Worm (Caenorhabditis elegans) whole organism, mixed stage, embryonic: ENCODE measurements around the gene mks-1.

ENCODE experiments used
- M03D4.4 ChIP-seq: sonication (generic microtip); optimal IDR thresholded peaks from 2 replicates; lab custom pipeline; 2017; ENCODE audit warnings: mild to moderate bottlenecking, missing genetic modification characterization, missing compliant biosample characterization
- blmp-1 ChIP-seq: fragments of 150-350 bp; optimal IDR thresholded peaks from 2 replicates; lab custom pipeline; 2014; ENCODE audit warnings: missing biosample characterization, missing genetic modification characterization
- ceh-39 ChIP-seq: fragments of 150-350 bp; optimal IDR thresholded peaks from 2 replicates; lab custom pipeline; 2014; ENCODE audit warnings: missing biosample characterization, missing genetic modification characterization
- ceh-43 ChIP-seq: fragments of 200-800 bp; sonication (Bioruptor generic); optimal IDR thresholded peaks from 2 replicates; lab custom pipeline; 2018; ENCODE audit warnings: mild to moderate bottlenecking, missing genetic modification characterization, moderate library complexity, missing compliant biosample characterization
- ceh-83 ChIP-seq: fragments of 200-800 bp; sonication (Bioruptor generic); optimal IDR thresholded peaks from 2 replicates; lab custom pipeline; 2018; ENCODE audit warnings: mild to moderate bottlenecking, missing genetic modification characterization, missing compliant biosample characterization
- ces-1 ChIP-seq: fragments of 150-350 bp; optimal IDR thresholded peaks from 2 replicates; lab custom pipeline; 2014; ENCODE audit warnings: missing biosample characterization, missing genetic modification reagents, missing genetic modification characterization
- cnd-1 ChIP-seq: fragments of 200-800 bp; sonication (Bioruptor generic); optimal IDR thresholded peaks from 2 replicates; lab custom pipeline; 2018; ENCODE audit warnings: mild to moderate bottlenecking, missing genetic modification characterization, missing compliant biosample characterization
- drap-1 ChIP-seq: fragments of 200-800 bp; sonication (Bioruptor generic); optimal IDR thresholded peaks from 3 replicates; lab custom pipeline; 2018; ENCODE audit warnings: mild to moderate bottlenecking, missing genetic modification characterization, missing compliant biosample characterization
- elt-1 ChIP-seq: sonication (generic microtip); optimal IDR thresholded peaks from 2 replicates; lab custom pipeline; 2017; ENCODE audit warnings: missing genetic modification characterization, mild to moderate bottlenecking, missing compliant biosample characterization, antibody characterized with exemption, moderate library complexity, borderline replicate concordance; ENCODE audit not compliant: insufficient read depth
- elt-3 ChIP-seq: fragments of 150-350 bp; optimal IDR thresholded peaks from 2 replicates; lab custom pipeline; 2014; ENCODE audit warnings: missing biosample characterization, missing genetic modification characterization
- flh-1 ChIP-seq: fragments of 200-800 bp; sonication (Bioruptor generic); optimal IDR thresholded peaks from 2 replicates; lab custom pipeline; 2018; ENCODE audit warnings: mild to moderate bottlenecking, missing genetic modification characterization, moderate library complexity, missing compliant biosample characterization
- ham-2 ChIP-seq: fragments of 200-800 bp; sonication (Bioruptor generic); optimal IDR thresholded peaks from 2 replicates; lab custom pipeline; 2018; ENCODE audit warnings: mild to moderate bottlenecking, missing genetic modification characterization, missing compliant biosample characterization
- hlh-1 ChIP-seq: fragments of 150-350 bp; optimal IDR thresholded peaks from 2 replicates; lab custom pipeline; 2014; ENCODE audit warnings: missing biosample characterization, missing genetic modification reagents, missing genetic modification characterization
- lin-13 ChIP-seq: fragments of 150-350 bp; optimal IDR thresholded peaks from 2 replicates; lab custom pipeline; 2014; ENCODE audit warnings: missing biosample characterization, missing genetic modification characterization
- lin-32 ChIP-seq: fragments of 200-800 bp; sonication (Bioruptor generic); optimal IDR thresholded peaks from 2 replicates; lab custom pipeline; 2018; ENCODE audit warnings: mild to moderate bottlenecking, missing genetic modification characterization, missing compliant biosample characterization
- lsy-2 ChIP-seq: fragments of 150-350 bp; optimal IDR thresholded peaks from 2 replicates; lab custom pipeline; 2014; ENCODE audit warnings: missing biosample characterization, missing genetic modification characterization
- mab-5 ChIP-seq: fragments of 150-350 bp; optimal IDR thresholded peaks from 2 replicates; lab custom pipeline; 2014; ENCODE audit warnings: missing biosample characterization, missing genetic modification characterization
- mep-1 ChIP-seq: fragments of 150-350 bp; optimal IDR thresholded peaks from 2 replicates; lab custom pipeline; 2017; ENCODE audit warnings: missing biosample characterization, missing genetic modification reagents, missing genetic modification characterization, inconsistent platforms
- mls-2 ChIP-seq: sonication (generic microtip); optimal IDR thresholded peaks from 2 replicates; lab custom pipeline; 2016; ENCODE audit warnings: mild to moderate bottlenecking, missing genetic modification characterization, moderate library complexity, missing compliant biosample characterization
- nhr-12 ChIP-seq: fragments of 150-350 bp; optimal IDR thresholded peaks from 2 replicates; lab custom pipeline; 2014; ENCODE audit warnings: missing biosample characterization, missing genetic modification characterization
- nhr-2 ChIP-seq: fragments of 150-350 bp; optimal IDR thresholded peaks from 2 replicates; lab custom pipeline; 2014; ENCODE audit warnings: missing biosample characterization, missing genetic modification characterization
- nhr-76 ChIP-seq: sonication (generic microtip); optimal IDR thresholded peaks from 2 replicates; lab custom pipeline; 2017; ENCODE audit warnings: missing biosample characterization, missing genetic modification characterization
- pha-4 ChIP-seq: fragments of 150-350 bp; optimal IDR thresholded peaks from 2 replicates; lab custom pipeline; 2018; ENCODE audit warnings: missing biosample characterization, missing genetic modification reagents, missing genetic modification characterization
- sem-2 ChIP-seq: fragments of 200-800 bp; sonication (Bioruptor generic); optimal IDR thresholded peaks from 2 replicates; lab custom pipeline; 2018; ENCODE audit warnings: mild to moderate bottlenecking, missing genetic modification characterization, missing compliant biosample characterization
- snpc-4 ChIP-seq: fragments of 150-350 bp; optimal IDR thresholded peaks from 2 replicates; lab custom pipeline; 2014; ENCODE audit warnings: missing biosample characterization, missing genetic modification characterization
- sptf-1 ChIP-seq: sonication (generic microtip); optimal IDR thresholded peaks from 2 replicates; lab custom pipeline; 2017; ENCODE audit warnings: mild to moderate bottlenecking, missing genetic modification characterization, moderate library complexity, missing compliant biosample characterization
- tbx-8 ChIP-seq: fragments of 200-800 bp; sonication (Bioruptor generic); optimal IDR thresholded peaks from 2 replicates; lab custom pipeline; 2018; ENCODE audit warnings: mild to moderate bottlenecking, missing genetic modification characterization, moderate library complexity, missing compliant biosample characterization
- unc-120 ChIP-seq: sonication (generic microtip); optimal IDR thresholded peaks from 2 replicates; lab custom pipeline; 2017; ENCODE audit warnings: missing genetic modification characterization, missing compliant biosample characterization; ENCODE audit not compliant: poor library complexity, severe bottlenecking
- unc-39 ChIP-seq: fragments of 150-350 bp; optimal IDR thresholded peaks from 2 replicates; lab custom pipeline; 2014; ENCODE audit warnings: missing biosample characterization, missing genetic modification characterization
- unc-62 ChIP-seq: fragments of 150-350 bp; optimal IDR thresholded peaks from 2 replicates; lab custom pipeline; 2014; ENCODE audit warnings: missing biosample characterization, missing genetic modification reagents, missing genetic modification characterization
- zip-8 ChIP-seq: fragments of 150-350 bp; optimal IDR thresholded peaks from 2 replicates; lab custom pipeline; 2014; ENCODE audit warnings: missing biosample characterization, missing genetic modification characterization
- ztf-11 ChIP-seq: fragments of 150-350 bp; optimal IDR thresholded peaks from 2 replicates; lab custom pipeline; 2014; ENCODE audit warnings: missing biosample characterization, missing genetic modification characterization

The mks-1 gene

DNA sequence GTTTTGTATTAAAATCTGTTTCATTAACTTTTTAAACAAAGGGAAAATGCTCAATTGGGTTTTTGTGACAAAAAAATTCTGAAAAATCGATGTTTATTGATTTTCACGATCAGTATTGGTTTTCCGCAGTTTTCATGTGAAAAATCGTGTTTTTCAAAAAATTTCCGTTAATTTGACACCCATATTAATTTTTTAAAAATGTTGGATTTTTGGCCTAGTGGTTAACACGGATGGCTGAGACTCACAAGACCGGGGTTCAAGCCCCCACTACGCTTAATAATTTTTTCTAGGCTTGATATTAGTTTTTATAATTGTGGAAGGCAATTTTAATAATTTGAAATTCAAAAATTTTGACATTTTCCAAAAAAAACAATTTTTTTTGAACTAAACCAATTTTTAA lies 4.6 kb downstream of the mks-1 start:
- TF ChIP-seq nhr-76 (tag; lab: Kevin White, UChicago) (no peak), nhr-12 (tag; lab: Kevin White, UChicago) (no peak), mab-5 (tag; lab: Kevin White, UChicago) (no peak), ces-1 (GFP tag; lab: Kevin White, UChicago) (no peak)

DNA sequence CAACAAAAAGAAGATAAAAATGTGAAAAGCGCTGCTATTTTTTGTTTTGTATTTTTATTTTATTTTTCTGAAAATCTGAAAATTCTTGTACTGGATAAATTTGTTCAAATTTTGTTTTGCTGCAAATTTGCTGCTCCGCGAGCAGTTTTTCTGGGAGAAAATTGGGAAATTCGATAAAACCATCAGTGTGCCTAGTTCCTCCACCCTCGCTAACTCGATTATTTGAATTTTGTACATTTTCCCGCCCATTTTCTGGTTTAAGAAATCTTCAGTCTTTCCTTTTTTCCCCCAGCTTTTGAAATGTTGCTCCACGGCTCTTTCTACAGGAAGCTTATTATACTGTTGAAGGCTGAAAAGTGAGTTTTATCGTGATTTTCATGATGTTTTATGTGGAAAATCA lies 5.1 kb downstream of the mks-1 start, which contains the start of gene R148.8:
Gene R148.8, plus strand, starts transcription at position 301 of the 400 bp plus-strand sequence.
- TF ChIP-seq sem-2 (GFP tag; lab: Kevin White, UChicago) (no peak), snpc-4 (tag; lab: Kevin White, UChicago) (no peak)
- TF ChIP-seq, all 35 proteins: peak for 0

DNA sequence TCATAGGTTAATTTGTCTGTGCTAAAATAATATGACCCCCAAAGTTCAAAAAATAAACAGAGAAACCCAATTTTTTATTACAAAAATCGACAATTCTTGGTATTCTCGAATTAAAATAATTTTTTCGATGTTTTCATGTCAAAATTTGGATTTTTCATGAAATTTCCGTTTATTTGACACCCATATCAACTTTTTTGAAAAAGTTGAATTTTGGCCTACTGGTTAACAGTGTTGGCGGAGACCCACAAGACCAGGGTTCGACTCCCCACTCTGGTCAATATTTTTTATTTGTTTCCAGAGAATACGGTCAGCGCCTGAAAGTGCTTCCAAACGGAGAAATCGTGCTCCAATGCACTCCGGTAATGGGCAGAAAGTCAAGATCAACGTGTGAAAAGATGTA lies 5.6 kb downstream of the mks-1 start:
- no peak for TF ChIP-seq mep-1 (tag; lab: Kevin White, UChicago)
- TF ChIP-seq ceh-83 (GFP tag; lab: Kevin White, UChicago) = no peak
- TF ChIP-seq hlh-1 (tag; lab: Kevin White, UChicago) = no peak
- TF ChIP-seq nhr-12 (tag; lab: Kevin White, UChicago) = no peak
- no peak for TF ChIP-seq lin-32
- no peak for TF ChIP-seq sem-2 (GFP tag; lab: Kevin White, UChicago)
- no peak for TF ChIP-seq zip-8 (tag; lab: Kevin White, UChicago)

DNA sequence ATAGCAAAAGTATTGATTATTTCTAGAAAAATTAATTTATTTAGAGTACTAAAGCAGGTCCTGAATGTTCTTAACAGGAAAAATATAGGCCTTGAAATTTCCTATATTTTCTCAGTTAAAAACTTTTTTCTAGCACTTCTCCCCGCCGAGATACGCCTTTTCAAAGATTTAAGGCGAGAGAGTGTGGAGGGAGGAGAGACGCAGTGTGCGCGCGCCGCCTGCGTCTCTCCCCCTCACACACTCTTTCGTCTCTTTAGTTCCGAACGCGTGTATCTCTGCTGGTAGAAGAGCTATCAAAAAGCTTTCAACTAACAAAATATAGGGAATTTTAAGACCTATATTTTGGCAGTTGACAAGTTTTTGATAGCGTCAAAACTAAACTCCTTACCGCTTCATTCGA lies 11.8 kb downstream of the mks-1 start:
- TF ChIP-seq elt-1 (no peak), blmp-1 (tag; lab: Kevin White, UChicago) (no peak), tbx-8 (GFP tag; lab: Kevin White, UChicago) (no peak), unc-120 (tag; lab: Kevin White, UChicago) (no peak), ham-2 (no peak), ceh-83 (GFP tag; lab: Kevin White, UChicago) (no peak), flh-1 (GFP tag; lab: Kevin White, UChicago) (no peak), ceh-39 (tag; lab: Kevin White, UChicago) (no peak), lsy-2 (tag; lab: Kevin White, UChicago) (no peak), zip-8 (tag; lab: Kevin White, UChicago) (no peak), cnd-1 (tag; lab: Kevin White, UChicago) (no peak), unc-39 (no peak), ztf-11 (tag; lab: Kevin White, UChicago) (no peak)

DNA sequence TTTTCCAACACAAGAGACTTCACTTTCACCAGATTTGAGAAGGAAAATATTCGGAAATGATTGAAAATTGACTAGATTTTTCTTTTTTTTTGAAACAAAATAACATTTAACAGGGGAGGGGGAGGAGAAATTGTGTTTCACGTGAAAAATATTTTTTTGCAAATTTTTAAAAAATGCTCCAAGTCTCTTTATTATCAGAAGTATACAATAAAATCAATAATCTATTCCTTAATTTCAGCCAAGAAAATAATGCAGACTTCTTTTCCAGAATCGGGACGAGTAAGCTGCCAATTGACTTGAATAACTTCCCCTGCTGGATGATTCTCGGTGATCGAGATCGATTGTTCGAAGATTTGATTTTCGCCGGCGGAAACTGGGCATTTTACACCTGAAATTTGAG lies 12.2 kb downstream of the mks-1 start, which contains the start of gene R148.7:
Gene R148.7, minus strand, starts transcription at position 101 of the 400 bp plus-strand sequence.
- TF ChIP-seq mls-2 (tag; lab: Kevin White, UChicago) (no peak), nhr-2 (tag; lab: Kevin White, UChicago) (no peak), ceh-83 (GFP tag; lab: Kevin White, UChicago) (no peak), elt-3 (tag; lab: Kevin White, UChicago) (no peak), mep-1 (tag; lab: Kevin White, UChicago) (no peak), unc-120 (tag; lab: Kevin White, UChicago) (no peak)
- TF ChIP-seq, all 35 proteins: peak for 0

DNA sequence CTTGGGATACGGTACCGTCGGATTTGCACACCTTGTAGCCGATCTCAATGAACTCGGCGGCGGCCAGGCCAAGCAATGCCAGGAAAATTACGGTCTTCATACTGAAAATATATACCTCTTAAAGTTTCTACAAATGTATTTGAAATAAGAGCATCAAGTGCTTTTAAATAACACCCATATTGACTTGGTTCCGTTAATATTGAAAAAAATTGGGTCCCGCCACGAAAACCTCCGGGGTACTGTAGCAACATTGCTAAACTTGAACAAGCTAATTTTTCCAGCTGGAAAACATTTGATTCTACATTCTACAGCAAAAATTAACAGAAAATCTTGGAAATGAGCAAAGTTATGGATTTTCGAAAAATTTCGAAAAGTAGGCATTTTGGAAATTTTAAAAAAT lies 13.3 kb downstream of the mks-1 start, which contains the start of gene heh-1:
Gene heh-1, minus strand, starts transcription at position 101 of the 400 bp plus-strand sequence.
- TF ChIP-seq blmp-1 (tag; lab: Kevin White, UChicago) (no peak), tbx-8 (GFP tag; lab: Kevin White, UChicago) (no peak)

DNA sequence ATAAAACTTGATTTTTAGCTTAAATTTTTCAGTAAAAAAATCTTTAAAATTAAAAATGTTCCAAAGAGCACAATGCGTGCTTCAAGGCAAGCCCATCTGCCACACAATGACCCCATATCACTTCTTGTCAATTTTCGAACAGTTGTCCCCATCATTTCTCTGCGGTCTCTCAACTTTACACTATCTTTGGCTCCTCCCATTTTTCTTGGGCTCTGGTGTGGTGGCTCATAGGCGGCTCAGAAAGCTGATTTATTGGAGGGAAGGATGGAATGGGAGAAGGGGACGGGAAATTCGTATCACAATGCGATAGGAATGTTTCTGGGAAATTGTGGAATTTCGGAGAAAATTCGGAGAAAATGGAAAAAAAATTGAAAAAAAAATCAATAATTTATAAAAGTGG lies 14.5 kb downstream of the mks-1 start:
- TF ChIP-seq tbx-8 (GFP tag; lab: Kevin White, UChicago) = no peak
- TF ChIP-seq unc-62 = peak; percentile 90
- TF ChIP-seq mab-5 (tag; lab: Kevin White, UChicago) = peak; percentile 66
- no peak for TF ChIP-seq flh-1 (GFP tag; lab: Kevin White, UChicago)
- TF ChIP-seq sptf-1 (tag; lab: Kevin White, UChicago) = no peak
- TF ChIP-seq ceh-83 (GFP tag; lab: Kevin White, UChicago) = no peak
- TF ChIP-seq drap-1 (GFP tag; lab: Kevin White, UChicago) = no peak
- no peak for TF ChIP-seq lin-13 (tag; lab: Kevin White, UChicago)
- no peak for TF ChIP-seq unc-39
- no peak for TF ChIP-seq M03D4.4 (tag; lab: Kevin White, UChicago)
- TF ChIP-seq blmp-1 (tag; lab: Kevin White, UChicago) = no peak
- TF ChIP-seq ceh-43 (GFP tag; lab: Kevin White, UChicago) = no peak
- no peak for TF ChIP-seq pha-4 (tag; lab: Kevin White, UChicago)
- peak; percentile 87 for TF ChIP-seq unc-120 (tag; lab: Kevin White, UChicago)
- TF ChIP-seq ham-2 = no peak
- no peak for TF ChIP-seq zip-8 (tag; lab: Kevin White, UChicago)
- TF ChIP-seq hlh-1 (tag; lab: Kevin White, UChicago) = peak; percentile 99
- TF ChIP-seq, all 35 proteins: peak for 4
